Fruit fly (Drosophila melanogaster) whole organism, embryonic: ENCODE data around the gene slmo.

Experiments used
- CG11247 ChIP-seq: fragments of 200-800 bp; sonication (Bioruptor generic); IDR thresholded peaks from 2 replicates; pipeline ENCODE4 v1.3.6; 2022; ENCODE audit warnings: missing biosample characterization, missing genetic modification characterization
- CG11504 ChIP-seq: fragments of 200-800 bp; sonication (Bioruptor generic); optimal IDR thresholded peaks from 3 replicates; lab custom pipeline; 2019; ENCODE audit warnings: missing biosample characterization, mild to moderate bottlenecking, missing genetic modification characterization, moderate library complexity
- CG11695 ChIP-seq: fragments of 200-800 bp; sonication (Bioruptor generic); IDR thresholded peaks from 3 replicates; pipeline ENCODE4 v1.3.6; 2022; ENCODE audit warnings: missing biosample characterization, missing genetic modification characterization
- CG12391 ChIP-seq: fragments of 200-800 bp; sonication (Bioruptor generic); optimal IDR thresholded peaks from 3 replicates; lab custom pipeline; 2018; ENCODE audit warnings: missing biosample characterization, mild to moderate bottlenecking, missing genetic modification characterization, moderate library complexity
- CG16863 ChIP-seq: fragments of 200-800 bp; sonication (Bioruptor generic); optimal IDR thresholded peaks from 3 replicates; lab custom pipeline; 2016; ENCODE audit warnings: missing biosample characterization, missing genetic modification characterization
- CG2199 ChIP-seq: fragments of 200-800 bp; sonication (Bioruptor generic); IDR thresholded peaks from 3 replicates; pipeline ENCODE4 v1.3.6; 2022; ENCODE audit warnings: missing biosample characterization, missing genetic modification characterization
- CG31224 ChIP-seq: fragments of 200-800 bp; sonication (Bioruptor generic); IDR thresholded peaks from 2 replicates; pipeline ENCODE4 v1.3.6; 2022; ENCODE audit warnings: missing biosample characterization, missing genetic modification characterization
- CG3163 ChIP-seq: fragments of 200-800 bp; sonication (Bioruptor generic); optimal IDR thresholded peaks from 3 replicates; lab custom pipeline; 2016; ENCODE audit warnings: missing biosample characterization, missing genetic modification characterization
- CG32772 ChIP-seq: fragments of 200-800 bp; sonication (Bioruptor generic); IDR thresholded peaks from 2 replicates; pipeline ENCODE4 v1.3.6; 2022; ENCODE audit warnings: missing biosample characterization, missing genetic modification characterization
- CG34376 ChIP-seq: fragments of 200-800 bp; sonication (Bioruptor generic); optimal IDR thresholded peaks from 2 replicates; lab custom pipeline; 2018; ENCODE audit warnings: missing biosample characterization, mild to moderate bottlenecking, missing genetic modification characterization
- CG3726 ChIP-seq: fragments of 200-800 bp; sonication (Bioruptor generic); IDR thresholded peaks from 3 replicates; pipeline ENCODE4, ENCODE4 v1.3.6; 2022; ENCODE audit warnings: missing biosample characterization, missing genetic modification characterization
- CG4328 ChIP-seq: fragments of 200-800 bp; sonication (Bioruptor generic); optimal IDR thresholded peaks from 3 replicates; lab custom pipeline; 2017; ENCODE audit warnings: missing biosample characterization, missing genetic modification reagents, missing genetic modification characterization
- CG7357 ChIP-seq: fragments of 200-800 bp; sonication (Bioruptor generic); IDR thresholded peaks from 3 replicates; pipeline ENCODE4 v1.3.6; 2022; ENCODE audit warnings: missing biosample characterization, missing genetic modification characterization
- CG7987 ChIP-seq: fragments of 200-800 bp; sonication (Bioruptor generic); optimal IDR thresholded peaks from 2 replicates; lab custom pipeline; 2018; ENCODE audit warnings: missing biosample characterization, mild to moderate bottlenecking, missing genetic modification characterization, moderate library complexity
- CG9437 ChIP-seq: fragments of 200-800 bp; sonication (Bioruptor generic); optimal IDR thresholded peaks from 2 replicates; lab custom pipeline; 2018; ENCODE audit warnings: missing biosample characterization, mild to moderate bottlenecking, missing genetic modification characterization
- CG9727 ChIP-seq: fragments of 200-800 bp; sonication (Bioruptor generic); optimal IDR thresholded peaks from 3 replicates; lab custom pipeline; 2017; ENCODE audit warnings: missing biosample characterization, mild to moderate bottlenecking, missing genetic modification characterization
- CG9797 ChIP-seq: fragments of 200-800 bp; sonication (Bioruptor generic); optimal IDR thresholded peaks from 3 replicates; lab custom pipeline; 2018; ENCODE audit warnings: missing biosample characterization, mild to moderate bottlenecking, missing genetic modification characterization
- D19A ChIP-seq: fragments of 200-800 bp; optimal IDR thresholded peaks from 3 replicates; lab custom pipeline; 2019; ENCODE audit warnings: missing biosample characterization, mild to moderate bottlenecking, missing genetic modification characterization, moderate library complexity
- Deaf1 ChIP-seq: fragments of 200-800 bp; optimal IDR thresholded peaks from 3 replicates; lab custom pipeline; 2019; ENCODE audit warnings: missing biosample characterization, mild to moderate bottlenecking, missing genetic modification characterization, moderate library complexity
- E2f2 ChIP-seq: fragments of 200-800 bp; sonication (Bioruptor generic); IDR thresholded peaks from 2 replicates; pipeline ENCODE4 v1.3.6; 2022; ENCODE audit warnings: missing biosample characterization, missing genetic modification characterization
- Ets97D ChIP-seq: fragments of 200-800 bp; sonication (Bioruptor generic); optimal IDR thresholded peaks from 3 replicates; lab custom pipeline; 2016; ENCODE audit warnings: missing biosample characterization, missing genetic modification characterization
- HLH54F ChIP-seq: fragments of 200-800 bp; sonication (Bioruptor generic); optimal IDR thresholded peaks from 3 replicates; lab custom pipeline; 2016; ENCODE audit warnings: missing biosample characterization, missing genetic modification characterization
- Hr78 ChIP-seq, 2 experiments: fragments of 200-800 bp in 1 of 2; fragments of >200 bp in 1 of 2; sonication (Bioruptor generic) in 1 of 2; optimal IDR thresholded peaks; 2 replicates each; lab custom pipeline; 2017 to 2019; ENCODE audit warnings: missing biosample characterization in 2 of 2, missing genetic modification characterization in 2 of 2, mild to moderate bottlenecking in 1 of 2, moderate library complexity in 1 of 2
- Hsf ChIP-seq: fragments of 200-800 bp; sonication (Bioruptor generic); optimal IDR thresholded peaks from 3 replicates; lab custom pipeline; 2016; ENCODE audit warnings: missing biosample characterization, missing genetic modification characterization
- MBD-R2 ChIP-seq: fragments of 200-800 bp; sonication (Bioruptor generic); IDR thresholded peaks from 2 replicates; pipeline ENCODE4 v1.3.6; 2022; ENCODE audit warnings: missing biosample characterization, missing genetic modification characterization
- Med ChIP-seq: fragments of 200-800 bp; sonication (Bioruptor generic); peaks from one replicate; lab custom pipeline; 2016; ENCODE audit warnings: missing biosample characterization, missing genetic modification characterization, mild to moderate bottlenecking, inconsistent platforms, moderate library complexity
- Pdp1 ChIP-seq, 2 experiments: fragments of 200-800 bp; sonication (Bioruptor generic); optimal IDR thresholded peaks; 3 replicates each; lab custom pipeline; 2016; ENCODE audit warnings: missing biosample characterization in 2 of 2, missing genetic modification characterization in 2 of 2, mild to moderate bottlenecking in 1 of 2, moderate library complexity in 1 of 2
- Rfx ChIP-seq: fragments of 200-800 bp; sonication (Bioruptor generic); IDR thresholded peaks from 2 replicates; pipeline ENCODE4 v1.3.6; 2022; ENCODE audit warnings: missing biosample characterization, missing genetic modification characterization
- Sox100B ChIP-seq: fragments of 200-800 bp; sonication (Bioruptor generic); optimal IDR thresholded peaks from 3 replicates; lab custom pipeline; 2018; ENCODE audit warnings: missing biosample characterization, mild to moderate bottlenecking, missing genetic modification characterization
- Sry-δ ChIP-seq: fragments of 200-800 bp; sonication (Bioruptor generic); optimal IDR thresholded peaks from 2 replicates; lab custom pipeline; 2016; ENCODE audit warnings: missing biosample characterization, missing genetic modification characterization
- bbx ChIP-seq: fragments of 200-800 bp; sonication (Bioruptor generic); IDR thresholded peaks from 2 replicates; pipeline ENCODE4 v1.3.6; 2022; ENCODE audit warnings: missing biosample characterization, missing genetic modification characterization; ENCODE audit not compliant: partially characterized antibody
- ci ChIP-seq: fragments of 200-800 bp; sonication (Bioruptor generic); IDR thresholded peaks from 3 replicates; pipeline ENCODE4 v1.3.6; 2022; ENCODE audit warnings: missing biosample characterization, missing genetic modification characterization
- exex ChIP-seq: fragments of 200-800 bp; sonication (Bioruptor generic); optimal IDR thresholded peaks from 4 replicates; lab custom pipeline; 2018; ENCODE audit warnings: missing biosample characterization, mild to moderate bottlenecking, missing genetic modification characterization, moderate library complexity
- gfzf ChIP-seq: fragments of 200-800 bp; sonication (Bioruptor generic); optimal IDR thresholded peaks from 2 replicates; lab custom pipeline; 2016; ENCODE audit warnings: missing biosample characterization, mild to moderate bottlenecking, missing genetic modification characterization, moderate library complexity
- grau ChIP-seq: fragments of 200-800 bp; optimal IDR thresholded peaks from 3 replicates; lab custom pipeline; 2019; ENCODE audit warnings: missing biosample characterization, mild to moderate bottlenecking, missing genetic modification characterization, moderate library complexity
- gro ChIP-seq: fragments of 200-800 bp; sonication (Bioruptor generic); optimal IDR thresholded peaks from 2 replicates; lab custom pipeline; 2016; ENCODE audit warnings: missing biosample characterization, missing genetic modification characterization
- nom ChIP-seq: fragments of 200-800 bp; sonication (Bioruptor generic); optimal IDR thresholded peaks from 2 replicates; lab custom pipeline; 2017; ENCODE audit warnings: missing biosample characterization, missing genetic modification characterization, mild to moderate bottlenecking, moderate library complexity, missing genetic modification reagents
- pfk ChIP-seq: fragments of 200-800 bp; sonication (Bioruptor generic); optimal IDR thresholded peaks from 2 replicates; lab custom pipeline; 2018; ENCODE audit warnings: missing biosample characterization, mild to moderate bottlenecking, missing genetic modification characterization, moderate library complexity
- phol ChIP-seq: fragments of 200-800 bp; sonication (Bioruptor generic); optimal IDR thresholded peaks from 3 replicates; lab custom pipeline; 2018; ENCODE audit warnings: missing biosample characterization, mild to moderate bottlenecking, missing genetic modification characterization, moderate library complexity
- pzg ChIP-seq: fragments of 200-800 bp; sonication (Bioruptor generic); optimal IDR thresholded peaks from 3 replicates; lab custom pipeline; 2018; ENCODE audit warnings: missing biosample characterization, mild to moderate bottlenecking, missing genetic modification characterization, moderate library complexity
- ranshi ChIP-seq: fragments of 200-800 bp; sonication (Bioruptor generic); IDR thresholded peaks from 2 replicates; pipeline ENCODE4 v1.3.6; 2022; ENCODE audit warnings: missing biosample characterization, missing genetic modification characterization
- sr ChIP-seq: fragments of 200-800 bp; sonication (Bioruptor generic); IDR thresholded peaks from 3 replicates; pipeline ENCODE4 v1.3.6; 2022; ENCODE audit warnings: missing biosample characterization, missing genetic modification characterization
- sug ChIP-seq: fragments of 200-800 bp; optimal IDR thresholded peaks from 2 replicates; lab custom pipeline; 2019; ENCODE audit warnings: missing biosample characterization, mild to moderate bottlenecking, missing genetic modification characterization, moderate library complexity
- tin ChIP-seq: fragments of 200-800 bp; sonication (Bioruptor generic); optimal IDR thresholded peaks from 3 replicates; lab custom pipeline; 2016; ENCODE audit warnings: missing biosample characterization, missing genetic modification characterization
- vnd ChIP-seq: fragments of 200-800 bp; sonication (Bioruptor generic); IDR thresholded peaks from 3 replicates; pipeline ENCODE4 v1.3.6; 2022; ENCODE audit warnings: missing biosample characterization, missing genetic modification characterization; ENCODE audit not compliant: partially characterized antibody
- zfh1 ChIP-seq: fragments of 200-800 bp; sonication (Bioruptor generic); IDR thresholded peaks from 3 replicates; pipeline ENCODE4 v1.3.6; 2022; ENCODE audit warnings: missing biosample characterization, missing genetic modification characterization

The slmo gene

DNA sequence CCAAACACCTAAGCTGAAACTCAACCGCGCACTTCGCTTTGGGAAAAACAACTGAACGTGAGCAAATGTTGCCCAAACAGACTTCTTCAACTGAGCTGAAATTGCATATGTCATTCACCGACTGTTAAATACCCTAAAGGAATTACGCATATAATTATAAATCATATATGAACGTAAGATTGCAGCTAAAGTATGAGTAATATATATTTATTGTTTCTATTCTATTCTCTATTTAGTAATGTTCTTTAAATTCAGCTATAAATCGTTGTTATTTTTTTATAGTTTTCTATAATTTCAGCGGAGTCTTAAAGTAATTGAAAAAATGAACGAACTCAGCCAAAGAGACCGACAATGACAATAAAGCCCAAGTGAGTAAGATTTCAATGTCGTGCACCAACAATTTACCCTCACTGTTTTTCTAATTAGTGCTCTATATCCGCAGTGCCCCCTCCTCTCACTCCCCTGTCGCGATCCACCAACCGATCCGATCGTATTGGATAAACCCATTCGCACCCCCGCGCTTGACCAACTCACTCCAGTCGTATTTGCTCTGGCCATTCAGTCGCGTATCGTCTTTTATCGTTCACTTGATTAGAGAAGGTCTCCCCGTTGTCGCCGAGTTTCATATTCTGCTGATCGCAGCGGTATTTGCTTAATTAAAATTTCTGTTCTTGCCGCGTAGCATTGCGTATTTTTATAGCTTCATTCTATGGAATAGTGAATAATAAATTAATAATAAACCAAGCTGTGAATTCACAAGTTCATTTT, 36.0 kb downstream of the slmo start, which contains the start of gene CG9098 (continued):
- no peak for TF ChIP-seq CG12391 (tag; lab: Kevin White, UChicago)
- TF ChIP-seq tin: no peak
- no peak for TF ChIP-seq CG31224
- TF ChIP-seq CG7357: no peak
- TF ChIP-seq pfk (GFP tag; lab: Kevin White, UChicago): no peak

dm6 chr2L:6006508-6007232, 41.8 kb downstream of the slmo start, which contains the start of gene Gal:
TSS of gene Gal (minus strand) at chr2L:6006827.
- no peak for TF ChIP-seq CG9727
- no peak for TF ChIP-seq grau (tag; lab: Kevin White, UChicago)
- 0 out of 3 replicates have a peak, but pooled peaks have one; percentile 30 for TF ChIP-seq CG3726
- TF ChIP-seq CG2199 (GFP tag; lab: Robert Waterston, UW): 0 out of 3 replicates have a peak, but pooled peaks have one; percentile 35
- peak; percentile 83 for TF ChIP-seq sug
- 0 out of 3 replicates have a peak, but pooled peaks have one; percentile 53 for TF ChIP-seq sr (GFP tag; lab: Robert Waterston, UW)
- TF ChIP-seq CG11695 (GFP tag; lab: Robert Waterston, UW): no peak
- peak; percentile 97 for TF ChIP-seq exex
- peak; percentile 64 for TF ChIP-seq Med
- TF ChIP-seq gro: peak; percentile 2
- TF ChIP-seq vnd (GFP tag; lab: Robert Waterston, UW): 0 out of 3 replicates have a peak, but pooled peaks have one; percentile 27
- peak; percentile 33; the same call in 1 of the 3 replicates for TF ChIP-seq ci (GFP tag; lab: Robert Waterston, UW)
- TF ChIP-seq CG7987: no peak
- TF ChIP-seq Hr78 (GFP tag; optimal IDR thresholded peaks at IDR 0.05; lab: Kevin White, UChicago): peak in 1 of 2 experiments; percentile 28
- TF ChIP-seq nom: peak; percentile 42
- peak; percentile 1 for TF ChIP-seq CG34376 (GFP tag; lab: Kevin White, UChicago)

- TF ChIP-seq Pdp1 (GFP tag; optimal IDR thresholded peaks at IDR 0.05; lab: Kevin White, UChicago) (no peak), pzg (GFP tag; lab: Kevin White, UChicago) (peak; percentile 42), gro (no peak), CG4328 (GFP tag; lab: Kevin White, UChicago) (no peak), zfh1 (peak; percentile 27; the same call in 1 of the 3 replicates), HLH54F (GFP tag; lab: Kevin White, UChicago) (no peak), phol (tag; lab: Kevin White, UChicago) (peak; percentile 93), CG16863 (GFP tag; lab: Kevin White, UChicago) (no peak), Rfx (GFP tag; lab: Robert Waterston, UW) (peak; percentile 23; the same call in 1 of the 2 replicates), D19A (tag; lab: Kevin White, UChicago) (no peak), CG11247 (no peak), CG9797 (GFP tag; lab: Kevin White, UChicago) (peak; percentile 40), CG9437 (peak; percentile 81), Sox100B (GFP tag; lab: Kevin White, UChicago) (no peak), Sry-δ (GFP tag; lab: Kevin White, UChicago) (no peak), ranshi (GFP tag; lab: Robert Waterston, UW) (0 out of 2 replicates have a peak, but pooled peaks have one; percentile 16), Hsf (GFP tag; lab: Kevin White, UChicago) (no peak), Ets97D (GFP tag; lab: Kevin White, UChicago) (peak; percentile 29), Deaf1 (tag; lab: Kevin White, UChicago) (no peak), bbx (GFP tag; lab: Robert Waterston, UW) (peak; percentile 48; the same call in 1 of the 2 replicates), CG32772 (GFP tag; lab: Robert Waterston, UW) (no peak), CG11504 (tag; lab: Kevin White, UChicago) (no peak), E2f2 (GFP tag; lab: Robert Waterston, UW) (peak; percentile 56), gfzf (GFP tag; lab: Kevin White, UChicago) (peak; percentile 67), CG3163 (GFP tag; lab: Kevin White, UChicago) (no peak), MBD-R2 (GFP tag; lab: Robert Waterston, UW) (peak; percentile 63)
Observed at dm6 chr2L:6000065-6000464, 48.4 kb downstream of the slmo start, which contains the start of gene Tsp26A. TSS of gene Tsp26A (plus strand) at chr2L:6000228.
